Fruit fly (Drosophila melanogaster) whole organism, embryonic: Measurements from ENCODE around the gene CG14207.
A peak's percentile ranks its signal among the peaks of the same experiment; 100 is the strongest.

Source experiments
- Atf-2 ChIP-seq: fragments of 200-800 bp; sonication (Bioruptor generic); optimal IDR thresholded peaks from 2 replicates; lab custom pipeline; 2016; ENCODE audit warnings: missing biosample characterization, missing genetic modification characterization
- Atf6 ChIP-seq: fragments of 200-800 bp; sonication (Bioruptor generic); IDR thresholded peaks from 2 replicates; pipeline ENCODE4 v1.3.6; 2022; ENCODE audit warnings: missing biosample characterization, missing genetic modification characterization
- BtbVII ChIP-seq: fragments of 200-800 bp; sonication (Bioruptor generic); optimal IDR thresholded peaks from 3 replicates; lab custom pipeline; 2017; ENCODE audit warnings: missing biosample characterization, mild to moderate bottlenecking, missing genetic modification characterization
- CG10959 ChIP-seq: fragments of 200-800 bp; sonication (Bioruptor generic); IDR thresholded peaks from 2 replicates; pipeline ENCODE4 v1.3.6; 2022; ENCODE audit warnings: missing biosample characterization, missing genetic modification characterization
- CG10979 ChIP-seq: fragments of 200-800 bp; sonication (Bioruptor generic); optimal IDR thresholded peaks from 2 replicates; lab custom pipeline; 2018; ENCODE audit warnings: missing biosample characterization, mild to moderate bottlenecking, missing genetic modification characterization, moderate library complexity
- CG12299 ChIP-seq: fragments of 200-800 bp; sonication (Bioruptor generic); optimal IDR thresholded peaks from 2 replicates; lab custom pipeline; 2018; ENCODE audit warnings: missing biosample characterization, mild to moderate bottlenecking, missing genetic modification characterization
- CG13296 ChIP-seq: fragments of 200-800 bp; sonication (Bioruptor generic); optimal IDR thresholded peaks from 3 replicates; lab custom pipeline; 2018; ENCODE audit warnings: missing biosample characterization, mild to moderate bottlenecking, missing genetic modification characterization
- CG13624 ChIP-seq: fragments of 200-800 bp; sonication (Bioruptor generic); optimal IDR thresholded peaks from 2 replicates; lab custom pipeline; 2016; ENCODE audit warnings: missing biosample characterization, missing genetic modification characterization
- CG17912 ChIP-seq: fragments of 200-800 bp; sonication (Bioruptor generic); optimal IDR thresholded peaks from 2 replicates; lab custom pipeline; 2018; ENCODE audit warnings: missing biosample characterization, mild to moderate bottlenecking, missing genetic modification characterization
- CG18619 ChIP-seq: fragments of 200-800 bp; sonication (Bioruptor generic); optimal IDR thresholded peaks from 3 replicates; lab custom pipeline; 2017; ENCODE audit warnings: missing biosample characterization, mild to moderate bottlenecking, missing genetic modification characterization
- CG30020 ChIP-seq: fragments of 200-800 bp; optimal IDR thresholded peaks from 2 replicates; lab custom pipeline; 2019; ENCODE audit warnings: missing biosample characterization, mild to moderate bottlenecking, missing genetic modification characterization, moderate library complexity
- CG32767 ChIP-seq: fragments of 200-800 bp; sonication (Bioruptor generic); IDR thresholded peaks from 2 replicates; pipeline ENCODE4 v1.3.6; 2022; ENCODE audit warnings: missing biosample characterization, missing genetic modification characterization
- CG3995 ChIP-seq: fragments of 200-800 bp; sonication (Bioruptor generic); optimal IDR thresholded peaks from 3 replicates; lab custom pipeline; 2016; ENCODE audit warnings: missing biosample characterization, missing genetic modification characterization
- CG4328 ChIP-seq: fragments of 200-800 bp; sonication (Bioruptor generic); optimal IDR thresholded peaks from 3 replicates; lab custom pipeline; 2017; ENCODE audit warnings: missing biosample characterization, missing genetic modification reagents, missing genetic modification characterization
- CG6813 ChIP-seq: fragments of 200-800 bp; sonication (Bioruptor generic); optimal IDR thresholded peaks from 2 replicates; lab custom pipeline; 2017; ENCODE audit warnings: missing biosample characterization, missing genetic modification characterization, mild to moderate bottlenecking, moderate library complexity, missing genetic modification reagents
- CG7987 ChIP-seq: fragments of 200-800 bp; sonication (Bioruptor generic); optimal IDR thresholded peaks from 2 replicates; lab custom pipeline; 2018; ENCODE audit warnings: missing biosample characterization, mild to moderate bottlenecking, missing genetic modification characterization, moderate library complexity
- CG9437 ChIP-seq: fragments of 200-800 bp; sonication (Bioruptor generic); optimal IDR thresholded peaks from 2 replicates; lab custom pipeline; 2018; ENCODE audit warnings: missing biosample characterization, mild to moderate bottlenecking, missing genetic modification characterization
- CTCF ChIP-seq: fragments of 200-800 bp; sonication (Bioruptor generic); optimal IDR thresholded peaks from 2 replicates; lab custom pipeline; 2017; ENCODE audit warnings: missing biosample characterization, mild to moderate bottlenecking, missing genetic modification characterization, moderate library complexity
- Dp ChIP-seq: fragments of 200-800 bp; sonication (Bioruptor generic); optimal IDR thresholded peaks from 2 replicates; lab custom pipeline; 2018; ENCODE audit warnings: missing biosample characterization, mild to moderate bottlenecking, missing genetic modification characterization, moderate library complexity
- Fer2 ChIP-seq: fragments of 200-800 bp; sonication (Bioruptor generic); optimal IDR thresholded peaks from 2 replicates; lab custom pipeline; 2018; ENCODE audit warnings: missing biosample characterization, mild to moderate bottlenecking, missing genetic modification characterization, moderate library complexity
- HLH4C ChIP-seq: fragments of 200-800 bp; sonication (Bioruptor generic); IDR thresholded peaks from 3 replicates; pipeline ENCODE4 v1.3.6; 2022; ENCODE audit warnings: missing biosample characterization, missing genetic modification characterization; ENCODE audit not compliant: partially characterized antibody
- HLHmδ ChIP-seq: fragments of 200-800 bp; sonication (Bioruptor generic); optimal IDR thresholded peaks from 2 replicates; lab custom pipeline; 2018; ENCODE audit warnings: missing biosample characterization, mild to moderate bottlenecking, missing genetic modification characterization, moderate library complexity
- HmgZ ChIP-seq: fragments of 200-800 bp; sonication (Bioruptor generic); optimal IDR thresholded peaks from 2 replicates; lab custom pipeline; 2018; ENCODE audit warnings: missing biosample characterization, mild to moderate bottlenecking, missing genetic modification characterization
- Meics ChIP-seq: fragments of 200-800 bp; sonication (Bioruptor generic); optimal IDR thresholded peaks from 2 replicates; lab custom pipeline; 2017; ENCODE audit warnings: missing biosample characterization, mild to moderate bottlenecking, missing genetic modification characterization
- Nf-YB ChIP-seq: fragments of 200-800 bp; sonication (Bioruptor generic); optimal IDR thresholded peaks from 3 replicates; lab custom pipeline; 2019; ENCODE audit warnings: missing biosample characterization, mild to moderate bottlenecking, missing genetic modification characterization, moderate library complexity
- PHDP ChIP-seq: fragments of 200-800 bp; sonication (Bioruptor generic); optimal IDR thresholded peaks from 3 replicates; lab custom pipeline; 2018; ENCODE audit warnings: missing biosample characterization, mild to moderate bottlenecking, missing genetic modification characterization, moderate library complexity
- Rfx ChIP-seq: fragments of 200-800 bp; sonication (Bioruptor generic); IDR thresholded peaks from 2 replicates; pipeline ENCODE4 v1.3.6; 2022; ENCODE audit warnings: missing biosample characterization, missing genetic modification characterization
- Side ChIP-seq: fragments of 200-800 bp; sonication (Bioruptor generic); optimal IDR thresholded peaks from 2 replicates; lab custom pipeline; 2016; ENCODE audit warnings: missing biosample characterization, missing genetic modification characterization
- Xbp1 ChIP-seq: fragments of 200-800 bp; sonication (Bioruptor generic); optimal IDR thresholded peaks from 3 replicates; lab custom pipeline; 2016; ENCODE audit warnings: missing biosample characterization, mild to moderate bottlenecking, missing genetic modification characterization
- YL-1 ChIP-seq: fragments of 200-800 bp; sonication (Bioruptor generic); optimal IDR thresholded peaks from 3 replicates; lab custom pipeline; 2017; ENCODE audit warnings: missing biosample characterization, mild to moderate bottlenecking, missing genetic modification characterization
- amos ChIP-seq: fragments of 200-800 bp; sonication (Bioruptor generic); IDR thresholded peaks from 2 replicates; pipeline ENCODE4 v1.3.6; 2022; ENCODE audit warnings: missing biosample characterization, missing genetic modification characterization; ENCODE audit not compliant: partially characterized antibody
- chm ChIP-seq: fragments of 200-800 bp; sonication (Bioruptor generic); IDR thresholded peaks from 2 replicates; pipeline ENCODE4 v1.3.6; 2022; ENCODE audit warnings: missing biosample characterization, missing genetic modification characterization
- ci ChIP-seq: fragments of 200-800 bp; sonication (Bioruptor generic); IDR thresholded peaks from 3 replicates; pipeline ENCODE4 v1.3.6; 2022; ENCODE audit warnings: missing biosample characterization, missing genetic modification characterization
- grau ChIP-seq: fragments of 200-800 bp; optimal IDR thresholded peaks from 3 replicates; lab custom pipeline; 2019; ENCODE audit warnings: missing biosample characterization, mild to moderate bottlenecking, missing genetic modification characterization, moderate library complexity
- gro ChIP-seq: fragments of 200-800 bp; sonication (Bioruptor generic); optimal IDR thresholded peaks from 2 replicates; lab custom pipeline; 2016; ENCODE audit warnings: missing biosample characterization, missing genetic modification characterization
- lbe ChIP-seq: fragments of 200-800 bp; sonication (Bioruptor generic); optimal IDR thresholded peaks from 2 replicates; lab custom pipeline; 2016; ENCODE audit warnings: missing biosample characterization, mild to moderate bottlenecking, missing genetic modification characterization
- lilli ChIP-seq: fragments of 200-800 bp; sonication (Bioruptor generic); optimal IDR thresholded peaks from 3 replicates; lab custom pipeline; 2016; ENCODE audit warnings: missing biosample characterization, missing genetic modification characterization
- luna ChIP-seq: fragments of 200-800 bp; sonication (Bioruptor generic); optimal IDR thresholded peaks from 2 replicates; lab custom pipeline; 2016; ENCODE audit warnings: missing biosample characterization, missing genetic modification characterization
- nom ChIP-seq: fragments of 200-800 bp; sonication (Bioruptor generic); optimal IDR thresholded peaks from 2 replicates; lab custom pipeline; 2017; ENCODE audit warnings: missing biosample characterization, missing genetic modification characterization, mild to moderate bottlenecking, moderate library complexity, missing genetic modification reagents
- org-1 ChIP-seq: fragments of 200-800 bp; sonication (Bioruptor generic); optimal IDR thresholded peaks from 2 replicates; lab custom pipeline; 2017; ENCODE audit warnings: missing biosample characterization, missing genetic modification characterization
- otp ChIP-seq: fragments of 200-800 bp; sonication (Bioruptor generic); IDR thresholded peaks from 3 replicates; pipeline ENCODE4, ENCODE4 v1.3.6; 2022; ENCODE audit warnings: missing biosample characterization, missing genetic modification characterization
- peb ChIP-seq: fragments of 200-800 bp; sonication (Bioruptor generic); IDR thresholded peaks from 2 replicates; pipeline ENCODE4 v1.3.6; 2022; ENCODE audit warnings: missing biosample characterization, missing genetic modification characterization
- phol ChIP-seq: fragments of 200-800 bp; sonication (Bioruptor generic); optimal IDR thresholded peaks from 3 replicates; lab custom pipeline; 2018; ENCODE audit warnings: missing biosample characterization, mild to moderate bottlenecking, missing genetic modification characterization, moderate library complexity
- pzg ChIP-seq: fragments of 200-800 bp; sonication (Bioruptor generic); optimal IDR thresholded peaks from 3 replicates; lab custom pipeline; 2018; ENCODE audit warnings: missing biosample characterization, mild to moderate bottlenecking, missing genetic modification characterization, moderate library complexity
- repo ChIP-seq: fragments of 200-800 bp; sonication (Bioruptor generic); optimal IDR thresholded peaks from 2 replicates; lab custom pipeline; 2016; ENCODE audit warnings: missing biosample characterization, missing genetic modification characterization
- schlank ChIP-seq: fragments of 200-800 bp; sonication (Bioruptor generic); optimal IDR thresholded peaks from 2 replicates; lab custom pipeline; 2018; ENCODE audit warnings: missing biosample characterization, mild to moderate bottlenecking, missing genetic modification characterization
- trem ChIP-seq: fragments of 200-800 bp; optimal IDR thresholded peaks from 3 replicates; lab custom pipeline; 2019; ENCODE audit warnings: missing biosample characterization, mild to moderate bottlenecking, missing genetic modification characterization, moderate library complexity
- vnd ChIP-seq: fragments of 200-800 bp; sonication (Bioruptor generic); IDR thresholded peaks from 3 replicates; pipeline ENCODE4 v1.3.6; 2022; ENCODE audit warnings: missing biosample characterization, missing genetic modification characterization; ENCODE audit not compliant: partially characterized antibody
- wek ChIP-seq: fragments of 200-800 bp; sonication (Bioruptor generic); optimal IDR thresholded peaks from 3 replicates; lab custom pipeline; 2018; ENCODE audit warnings: missing biosample characterization, mild to moderate bottlenecking, missing genetic modification characterization, moderate library complexity
- zen2 ChIP-seq: fragments of 200-800 bp; sonication (Bioruptor generic); IDR thresholded peaks from 3 replicates; pipeline ENCODE4 v1.3.6; 2022; ENCODE audit warnings: missing biosample characterization, missing genetic modification characterization; ENCODE audit not compliant: partially characterized antibody

Gene CG14207

dm6 chrX:19613473-19613872, 8.5 kb downstream of the CG14207 start (continued):
- TF ChIP-seq Atf-2 (GFP tag; lab: Kevin White, UChicago) (no peak), Rfx (peak; percentile 66; the same call in 1 of the 2 replicates), vnd (GFP tag; lab: Robert Waterston, UW) (no peak), HmgZ (tag; lab: Kevin White, UChicago) (peak; percentile 72), gro (peak; percentile 33), Dp (GFP tag; lab: Kevin White, UChicago) (peak; percentile 75), phol (tag; lab: Kevin White, UChicago) (peak; percentile 31), HLH4C (GFP tag; lab: Robert Waterston, UW) (0 out of 3 replicates have a peak, but pooled peaks have one; percentile 43), CG6813 (peak; percentile 76), nom (peak; percentile 69), CG32767 (no peak), PHDP (tag; lab: Kevin White, UChicago) (peak; percentile 64), trem (tag; lab: Kevin White, UChicago) (peak; percentile 36), CTCF (GFP tag; lab: Kevin White, UChicago) (peak; percentile 14), CG30020 (tag; lab: Kevin White, UChicago) (peak; percentile 44), Side (peak; percentile 51), CG10959 (GFP tag; lab: Robert Waterston, UW) (no peak), Meics (GFP tag; lab: Kevin White, UChicago) (peak; percentile 83), Atf6 (GFP tag; lab: Robert Waterston, UW) (peak; percentile 38; the same call in 1 of the 2 replicates), pzg (GFP tag; lab: Kevin White, UChicago) (peak; percentile 57), amos (peak; percentile 34; the same call in 1 of the 2 replicates), CG7987 (GFP tag; lab: Kevin White, UChicago) (peak; percentile 91), peb (no peak), repo (GFP tag; lab: Kevin White, UChicago) (no peak), CG9437 (GFP tag; lab: Kevin White, UChicago) (peak; percentile 17), CG12299 (tag; lab: Kevin White, UChicago) (peak; percentile 43), ci (peak; percentile 89), grau (tag; lab: Kevin White, UChicago) (peak; percentile 44), Nf-YB (GFP tag; lab: Kevin White, UChicago) (peak; percentile 58), org-1 (GFP tag; lab: Kevin White, UChicago) (peak; percentile 29), CG13296 (GFP tag; lab: Kevin White, UChicago) (peak; percentile 85), CG4328 (peak; percentile 65), zen2 (peak; percentile 64; the same call in 2 of the 3 replicates), CG18619 (GFP tag; lab: Kevin White, UChicago) (peak; percentile 34), BtbVII (GFP tag; lab: Kevin White, UChicago) (peak; percentile 59), Xbp1 (peak; percentile 5), schlank (tag; lab: Kevin White, UChicago) (peak; percentile 71), lilli (GFP tag; lab: Kevin White, UChicago) (no peak), HLHmδ (GFP tag; lab: Kevin White, UChicago) (peak; percentile 86), luna (no peak), chm (GFP tag; lab: Robert Waterston, UW) (peak; percentile 74), otp (GFP tag; lab: Robert Waterston, UW) (peak; percentile 59; the same call in 1 of the 3 replicates), Fer2 (tag; lab: Kevin White, UChicago) (no peak), CG3995 (GFP tag; lab: Kevin White, UChicago) (peak; percentile 37), wek (peak; percentile 79), lbe (GFP tag; lab: Kevin White, UChicago) (peak; percentile 40), CG10979 (peak; percentile 45), YL-1 (peak; percentile 75), CG13624 (GFP tag; lab: Kevin White, UChicago) (peak; percentile 35), CG17912 (GFP tag; lab: Kevin White, UChicago) (peak; percentile 86)
